Fruit fly (Drosophila melanogaster) whole organism, prepupa: ENCODE results near the gene CG14401.
A peak's percentile ranks its signal among the peaks of the same experiment; 100 is the strongest.

ENCODE experiments used
- Blimp-1 ChIP-seq: fragments of 200-800 bp; sonication (Bioruptor generic); optimal IDR thresholded peaks from 3 replicates; lab custom pipeline; 2017; ENCODE audit warnings: missing biosample characterization, missing genetic modification characterization, mild to moderate bottlenecking, moderate library complexity, missing genetic modification reagents
- CG10669 ChIP-seq: fragments of 200-800 bp; sonication (Bioruptor generic); optimal IDR thresholded peaks from 3 replicates; lab custom pipeline; 2018; ENCODE audit warnings: missing biosample characterization, mild to moderate bottlenecking, missing genetic modification characterization, moderate library complexity
- CG11294 ChIP-seq: fragments of 200-800 bp; sonication (Bioruptor generic); IDR thresholded peaks from 2 replicates; pipeline ENCODE4 v1.3.6; 2022; ENCODE audit warnings: missing biosample characterization, missing genetic modification characterization
- CG11902 ChIP-seq: fragments of 200-800 bp; sonication (Bioruptor generic); optimal IDR thresholded peaks from 3 replicates; lab custom pipeline; 2016; ENCODE audit warnings: missing biosample characterization, missing genetic modification characterization
- CG16779 ChIP-seq: fragments of 200-800 bp; sonication (Bioruptor generic); optimal IDR thresholded peaks from 3 replicates; lab custom pipeline; 2017; ENCODE audit warnings: missing biosample characterization, mild to moderate bottlenecking, missing genetic modification characterization
- CG3032 ChIP-seq: fragments of 200-800 bp; optimal IDR thresholded peaks from 2 replicates; lab custom pipeline; 2019; ENCODE audit warnings: missing biosample characterization, mild to moderate bottlenecking, missing genetic modification characterization, moderate library complexity
- CG31627 ChIP-seq: fragments of 200-800 bp; sonication (Bioruptor generic); optimal IDR thresholded peaks from 3 replicates; lab custom pipeline; 2016; ENCODE audit warnings: missing biosample characterization, missing genetic modification characterization
- CG32006 ChIP-seq: fragments of 200-800 bp; sonication (Bioruptor generic); optimal IDR thresholded peaks from 3 replicates; lab custom pipeline; 2017; ENCODE audit warnings: missing biosample characterization, mild to moderate bottlenecking, missing genetic modification characterization
- CG3919 ChIP-seq: fragments of 200-800 bp; sonication (Bioruptor generic); optimal IDR thresholded peaks from 3 replicates; lab custom pipeline; 2016; ENCODE audit warnings: missing biosample characterization, missing genetic modification characterization
- CG4318 ChIP-seq: fragments of 200-800 bp; sonication (Bioruptor generic); optimal IDR thresholded peaks from 3 replicates; lab custom pipeline; 2017; ENCODE audit warnings: missing biosample characterization, mild to moderate bottlenecking, missing genetic modification characterization
- CG6163 ChIP-seq: fragments of 200-800 bp; sonication (Bioruptor generic); IDR thresholded peaks from 3 replicates; pipeline ENCODE4 v1.3.6; 2022; ENCODE audit warnings: missing biosample characterization, missing genetic modification characterization
- CG6276 ChIP-seq: fragments of 200-800 bp; sonication (Bioruptor generic); optimal IDR thresholded peaks from 2 replicates; lab custom pipeline; 2017; ENCODE audit warnings: missing biosample characterization, mild to moderate bottlenecking, missing genetic modification characterization
- CG6792 ChIP-seq: fragments of 200-800 bp; sonication (Bioruptor generic); optimal IDR thresholded peaks from 3 replicates; lab custom pipeline; 2016; ENCODE audit warnings: missing biosample characterization, missing genetic modification characterization
- CG6808 ChIP-seq: fragments of 200-800 bp; sonication (Bioruptor generic); optimal IDR thresholded peaks from 3 replicates; lab custom pipeline; 2017; ENCODE audit warnings: missing biosample characterization, missing genetic modification characterization, mild to moderate bottlenecking, moderate library complexity, missing genetic modification reagents
- CG6854 ChIP-seq: fragments of 200-800 bp; sonication (Bioruptor generic); optimal IDR thresholded peaks from 2 replicates; lab custom pipeline; 2017; ENCODE audit warnings: missing biosample characterization, mild to moderate bottlenecking, missing genetic modification characterization
- CG7368 ChIP-seq: fragments of 200-800 bp; sonication (Bioruptor generic); optimal IDR thresholded peaks from 3 replicates; lab custom pipeline; 2016; ENCODE audit warnings: missing biosample characterization, missing genetic modification characterization
- CG8119 ChIP-seq: fragments of 200-800 bp; sonication (Bioruptor generic); IDR thresholded peaks from 3 replicates; pipeline ENCODE4 v1.3.6; 2022; ENCODE audit warnings: missing biosample characterization, missing genetic modification characterization
- CG8319 ChIP-seq: fragments of 200-800 bp; sonication (Bioruptor generic); optimal IDR thresholded peaks from 3 replicates; lab custom pipeline; 2016; ENCODE audit warnings: missing biosample characterization, missing genetic modification characterization
- CG9139 ChIP-seq: fragments of 200-800 bp; sonication (Bioruptor generic); optimal IDR thresholded peaks from 3 replicates; lab custom pipeline; 2017; ENCODE audit warnings: missing biosample characterization, mild to moderate bottlenecking, missing genetic modification characterization
- Eip78C ChIP-seq: fragments of 200-800 bp; sonication (Bioruptor generic); peaks from one replicate; lab custom pipeline; 2016; ENCODE audit warnings: missing biosample characterization, missing genetic modification characterization
- Eip93F ChIP-seq: fragments of 200-800 bp; sonication (Bioruptor generic); optimal IDR thresholded peaks from 2 replicates; lab custom pipeline; 2016; ENCODE audit warnings: missing biosample characterization, mild to moderate bottlenecking, missing genetic modification characterization
- Ets21C ChIP-seq: fragments of 200-800 bp; sonication (Bioruptor generic); optimal IDR thresholded peaks from 3 replicates; lab custom pipeline; 2016; ENCODE audit warnings: missing biosample characterization, missing genetic modification characterization
- Ets96B ChIP-seq: fragments of 200-800 bp; optimal IDR thresholded peaks from 2 replicates; lab custom pipeline; 2019; ENCODE audit warnings: missing biosample characterization, mild to moderate bottlenecking, missing genetic modification characterization, moderate library complexity
- Gug ChIP-seq: fragments of 200-800 bp; sonication (Bioruptor generic); IDR thresholded peaks from 2 replicates; pipeline ENCODE4 v1.3.6; 2022; ENCODE audit warnings: missing biosample characterization, missing genetic modification characterization
- Hr39 ChIP-seq: fragments of 200-800 bp; sonication (Bioruptor generic); optimal IDR thresholded peaks from 2 replicates; lab custom pipeline; 2016; ENCODE audit warnings: missing biosample characterization, missing genetic modification characterization
- Hr4 ChIP-seq: fragments of 200-800 bp; sonication (Bioruptor generic); optimal IDR thresholded peaks from 3 replicates; lab custom pipeline; 2016; ENCODE audit warnings: missing biosample characterization, missing genetic modification characterization
- Lpt ChIP-seq: fragments of 200-800 bp; sonication (Bioruptor generic); optimal IDR thresholded peaks from 3 replicates; lab custom pipeline; 2016; ENCODE audit warnings: missing biosample characterization, missing genetic modification characterization
- Met ChIP-seq: fragments of 200-800 bp; sonication (Bioruptor generic); optimal IDR thresholded peaks from 3 replicates; lab custom pipeline; 2016; ENCODE audit warnings: missing biosample characterization, missing genetic modification characterization
- OdsH ChIP-seq: fragments of 200-800 bp; sonication (Bioruptor generic); optimal IDR thresholded peaks from 3 replicates; lab custom pipeline; 2016; ENCODE audit warnings: missing biosample characterization, missing genetic modification characterization
- Sox102F ChIP-seq: fragments of 200-800 bp; sonication (Bioruptor generic); optimal IDR thresholded peaks from 2 replicates; lab custom pipeline; 2016; ENCODE audit warnings: missing biosample characterization, mild to moderate bottlenecking, missing genetic modification characterization
- Sox14 ChIP-seq: fragments of 200-800 bp; sonication (Bioruptor generic); optimal IDR thresholded peaks from 3 replicates; lab custom pipeline; 2016; ENCODE audit warnings: missing biosample characterization, missing genetic modification characterization
- Sox15 ChIP-seq: fragments of 200-800 bp; sonication (Bioruptor generic); optimal IDR thresholded peaks from 3 replicates; lab custom pipeline; 2016; ENCODE audit warnings: missing biosample characterization, missing genetic modification characterization
- acj6 ChIP-seq: fragments of 200-800 bp; sonication (Bioruptor generic); optimal IDR thresholded peaks from 3 replicates; lab custom pipeline; 2016; ENCODE audit warnings: missing biosample characterization, missing genetic modification characterization
- cyc ChIP-seq: fragments of 200-800 bp; sonication (Bioruptor generic); optimal IDR thresholded peaks from 3 replicates; lab custom pipeline; 2016; ENCODE audit warnings: missing biosample characterization, missing genetic modification characterization
- eg ChIP-seq: fragments of 200-800 bp; sonication (Bioruptor generic); IDR thresholded peaks from 3 replicates; pipeline ENCODE4 v1.3.6; 2022; ENCODE audit warnings: missing biosample characterization, missing genetic modification characterization
- esn ChIP-seq: fragments of 200-800 bp; sonication (Bioruptor generic); optimal IDR thresholded peaks from 2 replicates; lab custom pipeline; 2016; ENCODE audit warnings: missing biosample characterization, mild to moderate bottlenecking, missing genetic modification characterization, moderate library complexity
- fd85E ChIP-seq: fragments of 200-800 bp; sonication (Bioruptor generic); optimal IDR thresholded peaks from 3 replicates; lab custom pipeline; 2016; ENCODE audit warnings: missing biosample characterization, missing genetic modification characterization
- fkh ChIP-seq: fragments of 200-800 bp; sonication (Bioruptor generic); optimal IDR thresholded peaks from 3 replicates; lab custom pipeline; 2017; ENCODE audit warnings: missing biosample characterization, mild to moderate bottlenecking, missing genetic modification characterization, moderate library complexity
- lz ChIP-seq: fragments of 200-800 bp; sonication (Bioruptor generic); optimal IDR thresholded peaks from 3 replicates; lab custom pipeline; 2016; ENCODE audit warnings: missing biosample characterization, missing genetic modification characterization
- pdm3 ChIP-seq: fragments of 200-800 bp; sonication (Bioruptor generic); optimal IDR thresholded peaks from 3 replicates; lab custom pipeline; 2016; ENCODE audit warnings: missing biosample characterization, missing genetic modification characterization
- salr ChIP-seq, 2 experiments: fragments of 200-800 bp; sonication (Bioruptor generic); optimal IDR thresholded peaks; 3 replicates each; lab custom pipeline; 2016 to 2018; ENCODE audit warnings: missing biosample characterization in 2 of 2, missing genetic modification characterization in 2 of 2, mild to moderate bottlenecking in 1 of 2
- svp ChIP-seq: fragments of 200-800 bp; sonication (Bioruptor generic); peaks from one replicate; lab custom pipeline; 2016; ENCODE audit warnings: missing biosample characterization, missing genetic modification characterization
- topi ChIP-seq: fragments of 200-800 bp; sonication (Bioruptor generic); optimal IDR thresholded peaks from 3 replicates; lab custom pipeline; 2016; ENCODE audit warnings: missing biosample characterization, missing genetic modification characterization
- vri ChIP-seq: fragments of 200-800 bp; sonication (Bioruptor generic); optimal IDR thresholded peaks from 3 replicates; lab custom pipeline; 2016; ENCODE audit warnings: missing biosample characterization, mild to moderate bottlenecking, missing genetic modification characterization

The CG14401 gene

DNA sequence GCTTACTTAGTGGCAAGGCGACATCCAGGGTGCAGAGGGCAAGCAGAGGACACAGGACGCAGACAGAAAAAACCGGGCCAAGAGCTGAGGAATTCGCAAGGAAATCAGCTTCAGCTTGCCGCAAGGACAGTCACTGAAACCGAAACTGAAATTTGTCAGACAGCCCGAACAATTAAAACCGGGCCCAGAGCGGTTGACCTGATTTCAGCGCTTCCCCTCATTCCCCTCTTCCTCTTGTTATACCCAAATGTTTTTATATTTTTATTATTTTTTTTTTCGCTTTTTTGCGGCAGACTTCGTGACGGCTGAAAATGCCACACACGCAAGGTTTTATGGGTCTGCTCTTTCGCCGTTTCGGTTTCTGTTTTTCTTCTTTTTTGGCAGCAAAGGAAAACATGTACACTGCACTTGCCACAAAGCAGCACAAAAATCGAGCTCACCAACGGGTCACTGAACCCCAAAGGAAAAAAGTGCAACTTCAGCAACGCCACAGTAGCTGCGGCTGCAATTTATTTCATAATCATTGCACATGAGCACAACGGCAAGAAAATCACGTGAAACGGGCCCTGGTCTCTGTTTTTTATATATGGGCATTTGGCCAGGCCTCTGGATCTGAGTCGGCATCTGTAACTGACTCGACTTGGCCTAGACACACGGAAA is 38.5 kb downstream of the CG14401 start:
- TF ChIP-seq OdsH (GFP tag; lab: Kevin White, UChicago) (no peak), Blimp-1 (GFP tag; lab: Kevin White, UChicago) (peak; percentile 76), esn (no peak), Eip78C (GFP tag; lab: Kevin White, UChicago) (peak; percentile 41), eg (peak; percentile 37; the same call in 1 of the 3 replicates), CG6854 (GFP tag; lab: Kevin White, UChicago) (peak; percentile 55)
- TF ChIP-seq, all 60 proteins: peak for 4

dm6 chr2L:20909301-20909700 is 39.6 kb downstream of the CG14401 start:
- no peak for TF ChIP-seq lz (GFP tag; lab: Kevin White, UChicago)

DNA sequence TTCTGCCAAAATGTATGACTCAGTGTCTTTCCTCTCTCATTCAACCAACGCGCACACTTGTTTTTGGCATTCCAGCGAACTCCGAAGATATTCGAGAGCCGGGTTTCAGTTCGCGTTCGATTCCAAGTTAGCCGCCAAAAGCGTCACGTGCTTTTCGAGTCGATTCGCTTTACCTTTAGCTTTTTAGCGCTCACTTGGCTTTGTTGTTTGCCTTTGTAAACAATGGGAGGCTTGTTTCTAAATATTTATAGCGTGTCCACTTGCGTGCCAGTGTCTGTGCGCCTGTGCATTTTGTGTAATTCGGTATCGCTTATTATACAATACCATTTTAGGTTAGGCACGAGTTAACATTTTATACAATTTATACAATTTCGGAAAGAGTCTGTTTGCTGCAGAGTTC is 41.7 kb downstream of the CG14401 start:
- TF ChIP-seq Eip78C (GFP tag; lab: Kevin White, UChicago) = peak; percentile 60
- no peak for TF ChIP-seq CG16779 (tag; lab: Kevin White, UChicago)
- TF ChIP-seq Sox102F = peak; percentile 19
- peak; percentile 1 for TF ChIP-seq Eip93F (GFP tag; lab: Kevin White, UChicago)
- TF ChIP-seq vri (GFP tag; lab: Kevin White, UChicago) = peak; percentile 63
- no peak for TF ChIP-seq Lpt (GFP tag; lab: Kevin White, UChicago)
- TF ChIP-seq CG7368 (GFP tag; lab: Kevin White, UChicago) = no peak
- TF ChIP-seq eg = 0 out of 3 replicates have a peak, but pooled peaks have one; percentile 14
- no peak for TF ChIP-seq CG6808
- peak; percentile 76 for TF ChIP-seq fkh (GFP tag; lab: Kevin White, UChicago)

DNA sequence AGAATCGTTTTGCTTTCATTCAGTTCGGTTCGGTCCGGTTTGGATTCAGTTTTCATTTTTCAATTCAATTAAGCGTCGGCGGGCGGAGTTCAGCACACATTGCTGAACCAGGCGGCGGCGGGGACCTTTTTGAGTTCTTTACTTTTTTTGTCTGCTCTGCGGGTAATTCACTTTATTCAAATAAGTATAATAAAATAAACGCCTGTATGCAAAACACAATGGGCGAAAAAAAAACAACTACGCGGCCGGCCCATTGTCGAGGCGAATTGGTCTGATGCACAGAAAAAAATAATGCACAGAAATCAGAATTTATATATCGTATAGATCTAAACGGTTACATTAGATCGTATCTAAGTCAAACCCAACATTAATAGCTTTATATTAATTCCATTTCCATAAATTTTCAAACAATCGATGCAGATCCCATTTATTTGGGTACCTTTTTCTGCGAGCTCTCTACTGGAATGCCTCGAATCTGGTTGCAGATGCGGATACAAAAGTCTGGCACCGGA is 43.2 kb downstream of the CG14401 start:
- peak; percentile 49 for TF ChIP-seq Hr39 (GFP tag; lab: Kevin White, UChicago)
- TF ChIP-seq CG6792 = peak; percentile 66
- peak; percentile 74 for TF ChIP-seq Ets96B (tag; lab: Kevin White, UChicago)
- peak; percentile 41 for TF ChIP-seq vri (GFP tag; lab: Kevin White, UChicago)
- peak; percentile 65 for TF ChIP-seq CG10669 (GFP tag; lab: Kevin White, UChicago)
- TF ChIP-seq fd85E (GFP tag; lab: Kevin White, UChicago) = peak; percentile 44
- peak; percentile 64 for TF ChIP-seq CG3919 (GFP tag; lab: Kevin White, UChicago)
- TF ChIP-seq Eip78C (GFP tag; lab: Kevin White, UChicago) = peak; percentile 91
- peak; percentile 85 for TF ChIP-seq svp
- peak; percentile 65 for TF ChIP-seq lz (GFP tag; lab: Kevin White, UChicago)
- TF ChIP-seq CG8319 (GFP tag; lab: Kevin White, UChicago) = peak; percentile 77
- TF ChIP-seq CG6276 (GFP tag; lab: Kevin White, UChicago) = no peak
- peak; percentile 78 for TF ChIP-seq Met (GFP tag; lab: Kevin White, UChicago)
- peak; percentile 53 for TF ChIP-seq Hr4 (GFP tag; lab: Kevin White, UChicago)
- peak; percentile 70 for TF ChIP-seq topi
- TF ChIP-seq CG8119 = 0 out of 3 replicates have a peak, but pooled peaks have one; percentile 43
- peak; percentile 20 for TF ChIP-seq CG9139 (GFP tag; lab: Kevin White, UChicago)
- peak; percentile 47 for TF ChIP-seq cyc (GFP tag; lab: Kevin White, UChicago)
- peak; percentile 63 for TF ChIP-seq CG6163 (GFP tag; lab: Robert Waterston, UW)
- TF ChIP-seq CG6808 = peak; percentile 81
- peak; percentile 45 for TF ChIP-seq Sox15
- TF ChIP-seq esn = peak; percentile 71
- peak in 1 of 2 experiments; percentile 44 for TF ChIP-seq salr (GFP tag; optimal IDR thresholded peaks at IDR 0.05; lab: Kevin White, UChicago)
- peak; percentile 48 for TF ChIP-seq Ets21C
- TF ChIP-seq acj6 = peak; percentile 76
- TF ChIP-seq CG3032 (tag; lab: Kevin White, UChicago) = peak; percentile 61
- no peak for TF ChIP-seq fkh (GFP tag; lab: Kevin White, UChicago)
- no peak for TF ChIP-seq Gug
- TF ChIP-seq CG11902 (GFP tag; lab: Kevin White, UChicago) = peak; percentile 45
- TF ChIP-seq CG31627 (GFP tag; lab: Kevin White, UChicago) = peak; percentile 59
- TF ChIP-seq pdm3 (GFP tag; lab: Kevin White, UChicago) = peak; percentile 65
- no peak for TF ChIP-seq CG4318 (GFP tag; lab: Kevin White, UChicago)
- TF ChIP-seq CG32006 (GFP tag; lab: Kevin White, UChicago) = peak; percentile 42
- peak; percentile 8 for TF ChIP-seq CG16779 (tag; lab: Kevin White, UChicago)
- TF ChIP-seq CG11294 = peak; percentile 16; the same call in 1 of the 2 replicates
- peak; percentile 70 for TF ChIP-seq Sox14 (GFP tag; lab: Kevin White, UChicago)
